Fruit fly (Drosophila melanogaster) whole organism, prepupa: ENCODE results near the gene CG43232.

Experiments used
- Blimp-1 ChIP-seq: fragments of 200-800 bp; sonication (Bioruptor generic); optimal IDR thresholded peaks from 3 replicates; lab custom pipeline; 2017; ENCODE audit warnings: missing biosample characterization, missing genetic modification characterization, mild to moderate bottlenecking, moderate library complexity, missing genetic modification reagents
- CG10631 ChIP-seq: fragments of 200-800 bp; sonication (Bioruptor generic); optimal IDR thresholded peaks from 2 replicates; lab custom pipeline; 2016; ENCODE audit warnings: missing biosample characterization, missing genetic modification characterization
- CG10669 ChIP-seq: fragments of 200-800 bp; sonication (Bioruptor generic); optimal IDR thresholded peaks from 3 replicates; lab custom pipeline; 2018; ENCODE audit warnings: missing biosample characterization, mild to moderate bottlenecking, missing genetic modification characterization, moderate library complexity
- CG11294 ChIP-seq: fragments of 200-800 bp; sonication (Bioruptor generic); IDR thresholded peaks from 2 replicates; pipeline ENCODE4 v1.3.6; 2022; ENCODE audit warnings: missing biosample characterization, missing genetic modification characterization
- CG15336 ChIP-seq: fragments of 200-800 bp; sonication (Bioruptor generic); IDR thresholded peaks from 2 replicates; pipeline ENCODE4 v1.3.6; 2022; ENCODE audit warnings: missing biosample characterization, missing genetic modification characterization
- CG1621 ChIP-seq: fragments of 200-800 bp; sonication (Bioruptor generic); optimal IDR thresholded peaks from 3 replicates; lab custom pipeline; 2018; ENCODE audit warnings: missing biosample characterization, mild to moderate bottlenecking, missing genetic modification characterization
- CG16779 ChIP-seq: fragments of 200-800 bp; sonication (Bioruptor generic); optimal IDR thresholded peaks from 3 replicates; lab custom pipeline; 2017; ENCODE audit warnings: missing biosample characterization, mild to moderate bottlenecking, missing genetic modification characterization
- CG3032 ChIP-seq: fragments of 200-800 bp; optimal IDR thresholded peaks from 2 replicates; lab custom pipeline; 2019; ENCODE audit warnings: missing biosample characterization, mild to moderate bottlenecking, missing genetic modification characterization, moderate library complexity
- CG31627 ChIP-seq: fragments of 200-800 bp; sonication (Bioruptor generic); optimal IDR thresholded peaks from 3 replicates; lab custom pipeline; 2016; ENCODE audit warnings: missing biosample characterization, missing genetic modification characterization
- CG32006 ChIP-seq: fragments of 200-800 bp; sonication (Bioruptor generic); optimal IDR thresholded peaks from 3 replicates; lab custom pipeline; 2017; ENCODE audit warnings: missing biosample characterization, mild to moderate bottlenecking, missing genetic modification characterization
- CG6276 ChIP-seq: fragments of 200-800 bp; sonication (Bioruptor generic); optimal IDR thresholded peaks from 2 replicates; lab custom pipeline; 2017; ENCODE audit warnings: missing biosample characterization, mild to moderate bottlenecking, missing genetic modification characterization
- CG6792 ChIP-seq: fragments of 200-800 bp; sonication (Bioruptor generic); optimal IDR thresholded peaks from 3 replicates; lab custom pipeline; 2016; ENCODE audit warnings: missing biosample characterization, missing genetic modification characterization
- CG7368 ChIP-seq: fragments of 200-800 bp; sonication (Bioruptor generic); optimal IDR thresholded peaks from 3 replicates; lab custom pipeline; 2016; ENCODE audit warnings: missing biosample characterization, missing genetic modification characterization
- CG8319 ChIP-seq: fragments of 200-800 bp; sonication (Bioruptor generic); optimal IDR thresholded peaks from 3 replicates; lab custom pipeline; 2016; ENCODE audit warnings: missing biosample characterization, missing genetic modification characterization
- CG8632 ChIP-seq: fragments of 200-800 bp; sonication (Bioruptor generic); optimal IDR thresholded peaks from 3 replicates; lab custom pipeline; 2016; ENCODE audit warnings: missing biosample characterization, missing genetic modification characterization
- Eip75B ChIP-seq: fragments of 200-800 bp; sonication (Bioruptor generic); optimal IDR thresholded peaks from 3 replicates; lab custom pipeline; 2016; ENCODE audit warnings: missing biosample characterization, missing genetic modification characterization
- Eip78C ChIP-seq: fragments of 200-800 bp; sonication (Bioruptor generic); peaks from one replicate; lab custom pipeline; 2016; ENCODE audit warnings: missing biosample characterization, missing genetic modification characterization
- Eip93F ChIP-seq: fragments of 200-800 bp; sonication (Bioruptor generic); optimal IDR thresholded peaks from 2 replicates; lab custom pipeline; 2016; ENCODE audit warnings: missing biosample characterization, mild to moderate bottlenecking, missing genetic modification characterization
- Ets21C ChIP-seq: fragments of 200-800 bp; sonication (Bioruptor generic); optimal IDR thresholded peaks from 3 replicates; lab custom pipeline; 2016; ENCODE audit warnings: missing biosample characterization, missing genetic modification characterization
- Hr38 ChIP-seq: sonication (Bioruptor generic); optimal IDR thresholded peaks from 2 replicates; lab custom pipeline; 2016; ENCODE audit warnings: missing biosample characterization, missing genetic modification characterization
- Lpt ChIP-seq: fragments of 200-800 bp; sonication (Bioruptor generic); optimal IDR thresholded peaks from 3 replicates; lab custom pipeline; 2016; ENCODE audit warnings: missing biosample characterization, missing genetic modification characterization
- Met ChIP-seq: fragments of 200-800 bp; sonication (Bioruptor generic); optimal IDR thresholded peaks from 3 replicates; lab custom pipeline; 2016; ENCODE audit warnings: missing biosample characterization, missing genetic modification characterization
- OdsH ChIP-seq: fragments of 200-800 bp; sonication (Bioruptor generic); optimal IDR thresholded peaks from 3 replicates; lab custom pipeline; 2016; ENCODE audit warnings: missing biosample characterization, missing genetic modification characterization
- Sox102F ChIP-seq: fragments of 200-800 bp; sonication (Bioruptor generic); optimal IDR thresholded peaks from 2 replicates; lab custom pipeline; 2016; ENCODE audit warnings: missing biosample characterization, mild to moderate bottlenecking, missing genetic modification characterization
- Sox15 ChIP-seq: fragments of 200-800 bp; sonication (Bioruptor generic); optimal IDR thresholded peaks from 3 replicates; lab custom pipeline; 2016; ENCODE audit warnings: missing biosample characterization, missing genetic modification characterization
- achi ChIP-seq: fragments of 200-800 bp; sonication (Bioruptor generic); optimal IDR thresholded peaks from 3 replicates; lab custom pipeline; 2016; ENCODE audit warnings: missing biosample characterization, missing genetic modification characterization
- dsx ChIP-seq: fragments of 200-800 bp; optimal IDR thresholded peaks from 3 replicates; lab custom pipeline; 2019; ENCODE audit warnings: missing biosample characterization, mild to moderate bottlenecking, missing genetic modification characterization, moderate library complexity; ENCODE audit not compliant: poor library complexity, severe bottlenecking
- eg ChIP-seq: fragments of 200-800 bp; sonication (Bioruptor generic); IDR thresholded peaks from 3 replicates; pipeline ENCODE4 v1.3.6; 2022; ENCODE audit warnings: missing biosample characterization, missing genetic modification characterization
- esn ChIP-seq: fragments of 200-800 bp; sonication (Bioruptor generic); optimal IDR thresholded peaks from 2 replicates; lab custom pipeline; 2016; ENCODE audit warnings: missing biosample characterization, mild to moderate bottlenecking, missing genetic modification characterization, moderate library complexity
- fd85E ChIP-seq: fragments of 200-800 bp; sonication (Bioruptor generic); optimal IDR thresholded peaks from 3 replicates; lab custom pipeline; 2016; ENCODE audit warnings: missing biosample characterization, missing genetic modification characterization
- lz ChIP-seq: fragments of 200-800 bp; sonication (Bioruptor generic); optimal IDR thresholded peaks from 3 replicates; lab custom pipeline; 2016; ENCODE audit warnings: missing biosample characterization, missing genetic modification characterization
- ss ChIP-seq, 2 experiments: fragments of 200-800 bp; sonication (Bioruptor generic); optimal IDR thresholded peaks; 2 replicates in 1 of 2; 3 replicates in 1 of 2; lab custom pipeline; 2017 to 2018; ENCODE audit warnings: mild to moderate bottlenecking in 2 of 2, missing biosample characterization in 2 of 2, missing genetic modification characterization in 2 of 2, moderate library complexity in 1 of 2
- topi ChIP-seq: fragments of 200-800 bp; sonication (Bioruptor generic); optimal IDR thresholded peaks from 3 replicates; lab custom pipeline; 2016; ENCODE audit warnings: missing biosample characterization, missing genetic modification characterization
- vri ChIP-seq: fragments of 200-800 bp; sonication (Bioruptor generic); optimal IDR thresholded peaks from 3 replicates; lab custom pipeline; 2016; ENCODE audit warnings: missing biosample characterization, mild to moderate bottlenecking, missing genetic modification characterization

CG43232 gene

DNA sequence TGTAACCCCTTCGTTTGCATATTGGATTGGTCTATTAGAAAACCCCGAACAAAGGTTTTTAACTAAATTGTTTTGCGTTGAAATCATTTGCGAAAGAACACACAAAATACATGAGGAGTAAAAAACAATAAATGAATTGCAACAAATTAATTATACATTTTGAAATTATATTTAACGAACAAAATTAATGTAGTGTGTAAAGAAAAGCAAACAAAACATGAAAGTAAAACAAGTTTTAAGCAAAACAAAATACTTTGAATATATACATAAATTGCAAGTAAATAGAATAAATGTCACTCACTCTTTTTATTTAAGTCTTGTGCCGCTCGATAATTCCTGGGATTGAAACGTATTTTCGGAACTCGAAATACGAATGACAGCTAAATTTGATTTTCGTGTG lies at the start of gene CG43232:
Gene CG43232, plus strand, starts transcription at position 301 of the 400 bp plus-strand sequence.
- TF ChIP-seq CG16779 (tag; lab: Kevin White, UChicago): no peak
- TF ChIP-seq CG6792 (GFP tag; lab: Kevin White, UChicago): no peak
- TF ChIP-seq Met (GFP tag; lab: Kevin White, UChicago): no peak
- TF ChIP-seq fd85E: no peak
- no peak for TF ChIP-seq Eip78C
- TF ChIP-seq CG1621 (tag; lab: Kevin White, UChicago): no peak
- TF ChIP-seq esn (GFP tag; lab: Kevin White, UChicago): no peak
- no peak for TF ChIP-seq CG8632 (GFP tag; lab: Kevin White, UChicago)

DNA sequence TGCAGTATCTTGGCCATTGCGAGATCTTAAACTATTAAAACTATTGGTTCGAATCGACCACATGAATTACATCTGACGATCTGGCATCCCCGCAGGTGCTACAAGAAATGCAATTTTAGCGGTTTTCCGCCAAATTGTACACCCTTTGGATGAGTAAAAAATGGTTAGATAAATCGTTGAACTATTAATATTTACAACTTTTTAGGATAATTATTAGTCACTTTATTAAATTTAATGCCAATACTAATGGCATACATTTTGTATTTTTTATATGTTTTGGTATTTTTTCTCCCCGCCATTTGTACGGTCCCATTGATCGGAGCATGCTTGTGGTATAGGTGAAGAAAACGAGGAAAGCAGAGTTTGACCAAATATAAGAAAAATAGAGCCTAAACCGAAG lies 24.2 kb upstream of the CG43232 start, which contains the start of the genes Polr1F and Rat1:
Gene Polr1F, minus strand, starts transcription at position 84 of the 400 bp plus-strand sequence.
Gene Rat1, plus strand, starts transcription at position 323 of the 400 bp plus-strand sequence.
- no peak for TF ChIP-seq CG7368
- TF ChIP-seq CG6792 (GFP tag; lab: Kevin White, UChicago): no peak
- TF ChIP-seq lz (GFP tag; lab: Kevin White, UChicago): no peak
- TF ChIP-seq CG3032 (tag; lab: Kevin White, UChicago): no peak
- peak; percentile 39 for TF ChIP-seq esn (GFP tag; lab: Kevin White, UChicago)
- TF ChIP-seq CG10631: no peak
- TF ChIP-seq vri (GFP tag; lab: Kevin White, UChicago): no peak
- TF ChIP-seq CG31627 (GFP tag; lab: Kevin White, UChicago): peak; percentile 47

- no peak for TF ChIP-seq topi (GFP tag; lab: Kevin White, UChicago)
- TF ChIP-seq lz (GFP tag; lab: Kevin White, UChicago): no peak
- no peak for TF ChIP-seq CG6792 (GFP tag; lab: Kevin White, UChicago)
- no peak for TF ChIP-seq CG11294
- TF ChIP-seq CG15336 (GFP tag; lab: Robert Waterston, UW): no peak
- TF ChIP-seq Lpt (GFP tag; lab: Kevin White, UChicago): no peak
- TF ChIP-seq Met (GFP tag; lab: Kevin White, UChicago): no peak
- no peak for TF ChIP-seq CG6276 (GFP tag; lab: Kevin White, UChicago)
- no peak for TF ChIP-seq Blimp-1 (GFP tag; lab: Kevin White, UChicago)
- no peak for TF ChIP-seq eg
- TF ChIP-seq CG8319 (GFP tag; lab: Kevin White, UChicago): no peak
- TF ChIP-seq Hr38 (GFP tag; lab: Kevin White, UChicago): no peak
- TF ChIP-seq ss (GFP tag; optimal IDR thresholded peaks at IDR 0.05; lab: Kevin White, UChicago): no peak
- no peak for TF ChIP-seq achi
- TF ChIP-seq Eip75B (GFP tag; lab: Kevin White, UChicago): no peak
- TF ChIP-seq CG10669: no peak
- TF ChIP-seq CG8632 (GFP tag; lab: Kevin White, UChicago): no peak
- TF ChIP-seq OdsH (GFP tag; lab: Kevin White, UChicago): no peak
- TF ChIP-seq, all 60 proteins: peak for 0
Measured at dm6 chr2L:6913964-6914363, 18.0 kb upstream of the CG43232 start, which contains the start of gene Wee1. Gene Wee1 (minus strand): TSS chr2L:6914138.

dm6 chr2L:6916345-6916744 lies 15.6 kb upstream of the CG43232 start, which contains the start of gene CG32829:
Gene CG32829 (minus strand): TSS chr2L:6916445.
- TF ChIP-seq Ets21C (no peak), CG11294 (no peak), CG3032 (tag; lab: Kevin White, UChicago) (no peak), dsx (GFP tag; lab: Kevin White, UChicago) (no peak), Eip75B (GFP tag; lab: Kevin White, UChicago) (no peak), Eip78C (no peak), Hr38 (GFP tag; lab: Kevin White, UChicago) (no peak), Sox15 (GFP tag; lab: Kevin White, UChicago) (no peak), ss (GFP tag; optimal IDR thresholded peaks at IDR 0.05; lab: Kevin White, UChicago) (no peak), Eip93F (GFP tag; lab: Kevin White, UChicago) (no peak), CG8632 (GFP tag; lab: Kevin White, UChicago) (no peak), Sox102F (GFP tag; lab: Kevin White, UChicago) (no peak), CG32006 (no peak)
